Worm (Caenorhabditis elegans) whole organism, L4/young adult: ENCODE measurements around the gene Y38E10A.14.

Experiments used
- W03F9.2 ChIP-seq: fragments of 150-350 bp; optimal IDR thresholded peaks from 2 replicates; lab custom pipeline; 2014; ENCODE audit warnings: missing biosample characterization, missing genetic modification characterization
- dao-5 ChIP-seq: sonication (generic microtip); optimal IDR thresholded peaks from 2 replicates; lab custom pipeline; 2016; ENCODE audit warnings: missing genotype, missing genetic modification characterization, moderate library complexity, missing compliant biosample characterization
- him-1 ChIP-seq: sonication (generic microtip); optimal IDR thresholded peaks from 2 replicates; lab custom pipeline; 2016; ENCODE audit warnings: missing genotype, missing genetic modification reagents, missing genetic modification characterization, missing compliant biosample characterization

ce11 chrII:12666042-12666441 lies 41.7 kb upstream of the Y38E10A.14 start:
- no peak for TF ChIP-seq dao-5 (tag; lab: Kevin White, UChicago)
- TF ChIP-seq him-1 (tag; lab: Kevin White, UChicago), result no peak
- no peak for TF ChIP-seq W03F9.2 (tag; lab: Kevin White, UChicago)
